Worm (Caenorhabditis elegans): ENCODE data around the gene Y116A8C.43.

ce11 chrIV:17118987-17119732, 30.5 kb downstream of the Y116A8C.43 start, which contains the start of gene itsn-1:
- no peak for TF ChIP-seq ets-4 (tag; optimal IDR thresholded peaks at IDR 0.05)
- no peak for TF ChIP-seq ceh-30 (tag; optimal IDR thresholded peaks at IDR 0.05)
- TF ChIP-seq nhr-232 (tag; optimal IDR thresholded peaks at IDR 0.05), result no peak
- TF ChIP-seq pha-4 (tag; optimal IDR thresholded peaks at IDR 0.05), result no peak
- TF ChIP-seq sox-4 (tag; optimal IDR thresholded peaks at IDR 0.05), result no peak
- no peak for TF ChIP-seq F13H6.1 (tag; optimal IDR thresholded peaks at IDR 0.05)
- TF ChIP-seq dve-1 (tag; optimal IDR thresholded peaks at IDR 0.05), result no peak
- TF ChIP-seq unc-55 (GFP tag; optimal IDR thresholded peaks at IDR 0.05), result no peak
- no peak for TF ChIP-seq gmeb-2 (tag; optimal IDR thresholded peaks at IDR 0.05)
- no peak for TF ChIP-seq ahr-1 (tag; optimal IDR thresholded peaks at IDR 0.05)
- no peak for TF ChIP-seq ama-1 (optimal IDR thresholded peaks at IDR 0.05)
- no peak for TF ChIP-seq pqm-1 (tag; optimal IDR thresholded peaks at IDR 0.05)
- no peak for TF ChIP-seq nhr-11 (tag; optimal IDR thresholded peaks at IDR 0.05)

Data from whole organism, late embryonic.